Worm (Caenorhabditis elegans): ENCODE results near the gene asp-4.

The asp-4 gene

ce11 chrX:13200312-13200711, 20.9 kb downstream of the asp-4 start:
- TF ChIP-seq unc-62 (GFP tag; optimal IDR thresholded peaks at IDR 0.05), result no peak

ce11 chrX:13198134-13198533, 23.1 kb downstream of the asp-4 start:
- no peak for TF ChIP-seq unc-62 (GFP tag; optimal IDR thresholded peaks at IDR 0.05)

ce11 chrX:13190912-13191311, 30.4 kb downstream of the asp-4 start, which contains the start of gene gpa-6:
gpa-6 (plus strand) TSS chrX:13191212.
- TF ChIP-seq unc-62 (GFP tag; optimal IDR thresholded peaks at IDR 0.05), result no peak

- TF ChIP-seq unc-62 (GFP tag; optimal IDR thresholded peaks at IDR 0.05), result no peak
Observed at ce11 chrX:13189861-13190260, 31.4 kb downstream of the asp-4 start, which contains the start of gene cwp-5. cwp-5 (minus strand) TSS chrX:13189961.

ce11 chrX:13182012-13182411, 39.2 kb downstream of the asp-4 start:
- no peak for TF ChIP-seq unc-62 (GFP tag; optimal IDR thresholded peaks at IDR 0.05)

ce11 chrX:13178347-13178746, 42.9 kb downstream of the asp-4 start, which contains the start of gene nlp-3:
nlp-3 (minus strand) TSS chrX:13178447.
- no peak for TF ChIP-seq unc-62 (GFP tag; optimal IDR thresholded peaks at IDR 0.05)

ce11 chrX:13174437-13174836, 46.8 kb downstream of the asp-4 start:
- TF ChIP-seq unc-62 (GFP tag; optimal IDR thresholded peaks at IDR 0.05), result no peak

ce11 chrX:13171206-13171605, 50.1 kb downstream of the asp-4 start:
- no peak for TF ChIP-seq unc-62 (GFP tag; optimal IDR thresholded peaks at IDR 0.05)

- no peak for TF ChIP-seq unc-62 (GFP tag; optimal IDR thresholded peaks at IDR 0.05)
Observed at ce11 chrX:13170804-13171203, 50.5 kb downstream of the asp-4 start.

- no peak for TF ChIP-seq unc-62 (GFP tag; optimal IDR thresholded peaks at IDR 0.05)
Observed at ce11 chrX:13169975-13170374, 51.3 kb downstream of the asp-4 start, which contains the start of gene mob-2. mob-2 (minus strand) TSS chrX:13170075.

- no peak for TF ChIP-seq unc-62 (GFP tag; optimal IDR thresholded peaks at IDR 0.05)
Observed at ce11 chrX:13169133-13169532, 52.1 kb downstream of the asp-4 start.
